Worm (Caenorhabditis elegans) whole organism, L1 larva: Measurements from ENCODE around the gene nhr-252.
A peak's percentile ranks its signal among the peaks of the same experiment; 100 is the strongest.

Experiments
- C16A3.4 ChIP-seq: fragments of 150-350 bp; optimal IDR thresholded peaks from 2 replicates; lab custom pipeline; 2014; ENCODE audit warnings: missing biosample characterization, missing genetic modification characterization
- F16B12.6 ChIP-seq: fragments of 150-350 bp; optimal IDR thresholded peaks from 2 replicates; lab custom pipeline; 2014; ENCODE audit warnings: missing biosample characterization, missing genetic modification characterization
- blmp-1 ChIP-seq: fragments of 150-350 bp; optimal IDR thresholded peaks from 2 replicates; lab custom pipeline; 2014; ENCODE audit warnings: missing biosample characterization, missing genetic modification characterization
- ceh-63 ChIP-seq: fragments of 200-800 bp; sonication (Bioruptor generic); optimal IDR thresholded peaks from 2 replicates; lab custom pipeline; 2018; ENCODE audit warnings: mild to moderate bottlenecking, missing genetic modification characterization, missing compliant biosample characterization
- ceh-8 ChIP-seq: fragments of 200-800 bp; sonication (Bioruptor generic); optimal IDR thresholded peaks from 2 replicates; lab custom pipeline; 2018; ENCODE audit warnings: mild to moderate bottlenecking, missing genetic modification characterization, moderate library complexity, missing compliant biosample characterization
- ces-1 ChIP-seq: fragments of 150-350 bp; optimal IDR thresholded peaks from 2 replicates; lab custom pipeline; 2014; ENCODE audit warnings: missing biosample characterization, missing genetic modification reagents, missing genetic modification characterization
- efl-1 ChIP-seq, 4 experiments: fragments of 150-350 bp; optimal IDR thresholded peaks in 3 of 4; peaks in 1 of 4; 1 replicate in 1 of 4; 2 replicates in 3 of 4; lab custom pipeline; 2014; ENCODE audit warnings: missing biosample characterization in 2 of 4, missing genetic modification characterization in 2 of 4, missing genetic modification reagents in 2 of 4
- efl-3 ChIP-seq: fragments of 200-800 bp; sonication (Bioruptor generic); optimal IDR thresholded peaks from 2 replicates; lab custom pipeline; 2018; ENCODE audit warnings: mild to moderate bottlenecking, missing genetic modification characterization, missing compliant biosample characterization
- egl-13 ChIP-seq: sonication (generic microtip); optimal IDR thresholded peaks from 2 replicates; lab custom pipeline; 2016; ENCODE audit warnings: missing genotype, missing genetic modification reagents, missing genetic modification characterization, missing compliant biosample characterization
- egl-27 ChIP-seq, 2 experiments: fragments of 150-350 bp in 1 of 2; sonication (generic microtip); optimal IDR thresholded peaks; 3 replicates each; lab custom pipeline; 2017 to 2018; ENCODE audit warnings: missing biosample characterization in 2 of 2, missing genetic modification characterization in 2 of 2, missing genetic modification reagents in 2 of 2
- elt-2 ChIP-seq: sonication (generic microtip); optimal IDR thresholded peaks from 2 replicates; lab custom pipeline; 2016; ENCODE audit warnings: missing genetic modification characterization, mild to moderate bottlenecking, inconsistent platforms, missing compliant biosample characterization, missing genetic modification reagents
- elt-3 ChIP-seq, 6 experiments: fragments of 150-350 bp in 1 of 6; sonication (generic microtip); optimal IDR thresholded peaks; 2 replicates each; lab custom pipeline; 2017 to 2018; ENCODE audit warnings: missing biosample characterization in 6 of 6, missing genetic modification characterization in 6 of 6, inconsistent platforms in 1 of 6
- hlh-17 ChIP-seq: fragments of 200-800 bp; sonication (Bioruptor generic); optimal IDR thresholded peaks from 2 replicates; lab custom pipeline; 2018; ENCODE audit warnings: missing genetic modification characterization, mild to moderate bottlenecking, missing compliant biosample characterization, moderate library complexity, borderline replicate concordance
- hlh-4 ChIP-seq: sonication (generic microtip); optimal IDR thresholded peaks from 2 replicates; lab custom pipeline; 2016; ENCODE audit warnings: mild to moderate bottlenecking, missing genetic modification characterization, missing compliant biosample characterization
- lin-13 ChIP-seq: fragments of 150-350 bp; optimal IDR thresholded peaks from 2 replicates; lab custom pipeline; 2014; ENCODE audit warnings: missing biosample characterization, missing genetic modification reagents, missing genetic modification characterization
- lin-14 ChIP-seq: fragments of 200-800 bp; sonication (Bioruptor generic); optimal IDR thresholded peaks from 2 replicates; lab custom pipeline; 2018; ENCODE audit warnings: mild to moderate bottlenecking, missing genetic modification characterization, moderate library complexity, missing compliant biosample characterization
- lin-35 ChIP-seq, 2 experiments: fragments of 150-350 bp; optimal IDR thresholded peaks; 2 replicates each; lab custom pipeline; 2014; ENCODE audit warnings: missing biosample characterization in 2 of 2, missing genetic modification characterization in 2 of 2, missing genetic modification reagents in 2 of 2
- lin-39 ChIP-seq: fragments of 150-350 bp; optimal IDR thresholded peaks from 2 replicates; lab custom pipeline; 2014; ENCODE audit warnings: missing biosample characterization, missing genetic modification reagents, missing genetic modification characterization
- lsy-2 ChIP-seq, 2 experiments: fragments of 150-350 bp; optimal IDR thresholded peaks; 2 replicates each; lab custom pipeline; 2014; ENCODE audit warnings: missing biosample characterization in 2 of 2, missing genetic modification characterization in 2 of 2
- mab-9 ChIP-seq: fragments of 200-800 bp; sonication (Bioruptor generic); IDR thresholded peaks from 2 replicates; pipeline ENCODE4 v1.3.6; 2022; ENCODE audit warnings: missing genetic modification reagents, missing genetic modification characterization, missing compliant biosample characterization
- mef-2 ChIP-seq: fragments of 150-350 bp; optimal IDR thresholded peaks from 2 replicates; lab custom pipeline; 2014; ENCODE audit warnings: missing biosample characterization, missing genetic modification characterization
- mep-1 ChIP-seq: fragments of 150-350 bp; optimal IDR thresholded peaks from 2 replicates; lab custom pipeline; 2014; ENCODE audit warnings: missing biosample characterization, missing genetic modification characterization
- nhr-11 ChIP-seq: fragments of 150-350 bp; optimal IDR thresholded peaks from 2 replicates; lab custom pipeline; 2014; ENCODE audit warnings: missing biosample characterization, missing genetic modification characterization
- nhr-20 ChIP-seq: sonication (generic microtip); optimal IDR thresholded peaks from 2 replicates; lab custom pipeline; 2016; ENCODE audit warnings: mild to moderate bottlenecking, missing genetic modification characterization, missing compliant biosample characterization
- nhr-237 ChIP-seq: fragments of 150-350 bp; optimal IDR thresholded peaks from 2 replicates; lab custom pipeline; 2014; ENCODE audit warnings: missing biosample characterization, missing genetic modification characterization
- nhr-71 ChIP-seq: sonication (generic microtip); optimal IDR thresholded peaks from 2 replicates; lab custom pipeline; 2016; ENCODE audit warnings: mild to moderate bottlenecking, missing genetic modification characterization, moderate library complexity, missing compliant biosample characterization
- nhr-76 ChIP-seq: sonication (generic microtip); optimal IDR thresholded peaks from 2 replicates; lab custom pipeline; 2017; ENCODE audit warnings: missing biosample characterization, missing genetic modification characterization
- nhr-84 ChIP-seq: sonication (generic microtip); optimal IDR thresholded peaks from 2 replicates; lab custom pipeline; 2017; ENCODE audit warnings: missing biosample characterization, missing genetic modification characterization
- nhr-85 ChIP-seq: sonication (generic microtip); peaks from one replicate; lab custom pipeline; 2016; ENCODE audit warnings: missing genetic modification characterization, inconsistent platforms, missing compliant biosample characterization
- nhr-90 ChIP-seq: sonication (generic microtip); optimal IDR thresholded peaks from 2 replicates; lab custom pipeline; 2016; ENCODE audit warnings: mild to moderate bottlenecking, missing genetic modification characterization, missing compliant biosample characterization; ENCODE audit not compliant: poor library complexity
- pag-3 ChIP-seq: sonication (generic microtip); optimal IDR thresholded peaks from 2 replicates; lab custom pipeline; 2017; ENCODE audit warnings: missing genetic modification characterization, mild to moderate bottlenecking, missing compliant biosample characterization, antibody characterized with exemption, borderline replicate concordance; ENCODE audit not compliant: insufficient read depth
- rnt-1 ChIP-seq: sonication (generic microtip); optimal IDR thresholded peaks from 2 replicates; lab custom pipeline; 2016; ENCODE audit warnings: mild to moderate bottlenecking, missing genetic modification characterization, moderate library complexity, missing compliant biosample characterization
- sox-4 ChIP-seq: sonication (generic microtip); optimal IDR thresholded peaks from 2 replicates; lab custom pipeline; 2016; ENCODE audit warnings: missing genetic modification characterization, missing compliant biosample characterization
- sptf-1 ChIP-seq: fragments of 150-350 bp; optimal IDR thresholded peaks from 2 replicates; lab custom pipeline; 2014; ENCODE audit warnings: missing biosample characterization, missing genetic modification characterization
- tlp-1 ChIP-seq: fragments of 150-350 bp; optimal IDR thresholded peaks from 2 replicates; lab custom pipeline; 2014; ENCODE audit warnings: missing biosample characterization, missing genetic modification characterization
- unc-130 ChIP-seq: fragments of 150-350 bp; optimal IDR thresholded peaks from 2 replicates; lab custom pipeline; 2017; ENCODE audit warnings: missing biosample characterization, missing genetic modification characterization, inconsistent platforms
- unc-98 ChIP-seq: fragments of 200-800 bp; sonication (Bioruptor generic); IDR thresholded peaks from 2 replicates; pipeline ENCODE4 v1.3.6; 2022; ENCODE audit warnings: missing genetic modification characterization, missing compliant biosample characterization
- vab-15 ChIP-seq: sonication (generic microtip); optimal IDR thresholded peaks from 2 replicates; lab custom pipeline; 2017; ENCODE audit warnings: missing genotype, mild to moderate bottlenecking, missing genetic modification characterization, missing compliant biosample characterization
- zag-1 ChIP-seq: fragments of 150-350 bp; optimal IDR thresholded peaks from 2 replicates; lab custom pipeline; 2014; ENCODE audit warnings: missing biosample characterization, missing genetic modification characterization
- zip-4 ChIP-seq: fragments of 200-800 bp; sonication (Bioruptor generic); optimal IDR thresholded peaks from 2 replicates; lab custom pipeline; 2018; ENCODE audit warnings: mild to moderate bottlenecking, missing genetic modification characterization, moderate library complexity, missing compliant biosample characterization
- ztf-4 ChIP-seq: fragments of 150-350 bp; optimal IDR thresholded peaks from 2 replicates; lab custom pipeline; 2014; ENCODE audit warnings: missing biosample characterization, missing genetic modification characterization

nhr-252 gene

DNA sequence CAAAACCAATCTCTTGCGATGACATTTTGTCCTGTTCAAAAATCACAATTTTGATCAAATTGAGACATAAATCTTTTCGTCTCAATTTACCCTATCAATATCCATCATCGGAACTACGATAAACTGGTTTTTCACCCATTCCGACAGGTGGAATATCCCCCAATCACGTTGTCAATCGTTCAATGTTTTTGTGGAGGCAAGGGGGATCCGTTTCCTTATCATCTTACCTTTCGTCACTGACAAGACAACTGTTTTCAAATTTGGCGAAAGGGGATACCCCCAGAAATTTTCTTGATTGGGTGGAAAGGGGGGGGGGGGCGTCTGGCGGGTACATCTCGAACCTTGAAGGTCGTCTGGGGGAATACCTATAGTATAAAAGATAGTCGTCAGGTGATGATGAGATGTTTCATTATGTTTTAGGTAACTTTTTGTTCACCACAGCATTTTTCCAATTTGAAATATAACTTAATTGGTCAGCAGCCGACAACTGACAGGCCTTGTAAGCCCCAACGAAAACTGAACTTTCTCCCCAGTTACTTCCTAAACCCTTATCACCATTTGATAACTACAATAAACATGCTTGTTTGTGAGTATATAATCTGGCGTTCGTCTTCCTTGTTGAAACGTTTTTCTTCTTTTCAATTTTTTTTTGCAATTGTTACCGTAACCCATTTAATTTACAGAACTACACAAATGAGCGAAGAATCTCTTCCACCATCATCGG is 23.0 kb upstream of the nhr-252 start, which contains the start of gene ZK6.8 (continued):
- TF ChIP-seq hlh-17 (GFP tag; lab: Kevin White, UChicago) (no peak), vab-15 (tag; lab: Kevin White, UChicago) (peak; percentile 57), blmp-1 (tag; lab: Kevin White, UChicago) (peak; percentile 88), ztf-4 (no peak), lin-14 (GFP tag; lab: Kevin White, UChicago) (peak; percentile 97), nhr-237 (tag; lab: Kevin White, UChicago) (no peak), nhr-11 (tag; lab: Kevin White, UChicago) (no peak), hlh-4 (tag; lab: Kevin White, UChicago) (no peak), mep-1 (tag; lab: Kevin White, UChicago) (no peak), F16B12.6 (tag; lab: Kevin White, UChicago) (no peak), lin-35 (GFP tag; optimal IDR thresholded peaks at IDR 0.05; lab: Kevin White, UChicago) (peak in 1 of 2 experiments; percentile 67), lsy-2 (tag; optimal IDR thresholded peaks at IDR 0.05; lab: Kevin White, UChicago) (peak in 1 of 2 experiments; percentile 65), lin-13 (GFP tag; lab: Kevin White, UChicago) (no peak), nhr-84 (tag; lab: Kevin White, UChicago) (no peak), unc-98 (GFP tag; lab: Robert Waterston, UW) (no peak), efl-1 (optimal IDR thresholded peaks at IDR 0.05; lab: Kevin White, UChicago) (no peak), efl-1 (GFP tag; optimal IDR thresholded peaks at IDR 0.05 in 1 of 2; lab: Kevin White, UChicago) (peak in 1 of 2 experiments; percentile 86), elt-3 (tag; optimal IDR thresholded peaks at IDR 0.05; lab: Kevin White, UChicago) (peak; percentile 78 to 99 (median 84)), elt-2 (tag; lab: Kevin White, UChicago) (no peak), nhr-85 (tag; lab: Kevin White, UChicago) (peak; percentile 99), nhr-90 (tag; lab: Kevin White, UChicago) (peak; percentile 79), mef-2 (no peak), ces-1 (GFP tag; lab: Kevin White, UChicago) (no peak), zag-1 (no peak), pag-3 (tag; lab: Kevin White, UChicago) (no peak), efl-3 (GFP tag; lab: Kevin White, UChicago) (no peak), zip-4 (GFP tag; lab: Kevin White, UChicago) (no peak), mab-9 (GFP tag; lab: Robert Waterston, UW) (no peak), ceh-8 (GFP tag; lab: Kevin White, UChicago) (no peak), sptf-1 (tag; lab: Kevin White, UChicago) (no peak), ceh-63 (no peak), nhr-76 (tag; lab: Kevin White, UChicago) (no peak), nhr-20 (peak; percentile 90), lin-39 (tag; lab: Kevin White, UChicago) (no peak), rnt-1 (no peak), sox-4 (tag; lab: Kevin White, UChicago) (no peak), C16A3.4 (tag; lab: Kevin White, UChicago) (peak; percentile 11), unc-130 (peak; percentile 72), tlp-1 (tag; lab: Kevin White, UChicago) (no peak), egl-13 (tag; lab: Kevin White, UChicago) (no peak), nhr-71 (peak; percentile 79)

DNA sequence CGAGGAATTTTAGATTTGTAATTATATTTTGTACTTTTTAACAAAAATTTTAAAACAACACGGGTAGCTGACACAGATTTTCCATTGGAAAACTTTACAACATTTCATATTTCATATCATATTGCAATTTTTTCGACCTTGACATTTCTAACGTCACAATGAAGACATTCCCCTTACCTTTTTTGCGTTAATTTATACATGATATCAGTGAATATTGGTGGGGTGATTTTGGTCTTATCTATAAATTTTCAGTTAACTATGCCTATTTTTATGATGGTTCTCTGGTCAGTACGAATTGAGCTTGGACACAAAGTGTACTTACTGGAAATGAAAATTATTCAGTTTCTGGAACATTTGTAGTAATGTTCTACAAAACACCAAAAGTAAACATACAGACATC is 19.9 kb upstream of the nhr-252 start:
- TF ChIP-seq egl-27 (tag; optimal IDR thresholded peaks at IDR 0.05; lab: Kevin White, UChicago): no peak
- peak; percentile 48 for TF ChIP-seq elt-2 (tag; lab: Kevin White, UChicago)
- TF ChIP-seq, all 84 proteins: peak for 1
